Worm (Caenorhabditis elegans) whole organism, L1 larva: ENCODE results near the gene clh-2.

Experiments used
- aly-2 ChIP-seq: fragments of 150-350 bp; optimal IDR thresholded peaks from 2 replicates; lab custom pipeline; 2014; ENCODE audit warnings: missing biosample characterization, missing genetic modification characterization
- ces-1 ChIP-seq: fragments of 150-350 bp; optimal IDR thresholded peaks from 2 replicates; lab custom pipeline; 2014; ENCODE audit warnings: missing biosample characterization, missing genetic modification reagents, missing genetic modification characterization
- dsc-1 ChIP-seq: sonication (generic microtip); optimal IDR thresholded peaks from 2 replicates; lab custom pipeline; 2016; ENCODE audit warnings: mild to moderate bottlenecking, missing genetic modification characterization, missing compliant biosample characterization
- egl-27 ChIP-seq, 2 experiments: fragments of 150-350 bp in 1 of 2; sonication (generic microtip); optimal IDR thresholded peaks; 3 replicates each; lab custom pipeline; 2017 to 2018; ENCODE audit warnings: missing biosample characterization in 2 of 2, missing genetic modification characterization in 2 of 2, missing genetic modification reagents in 2 of 2
- elt-3 ChIP-seq, 6 experiments: fragments of 150-350 bp in 1 of 6; sonication (generic microtip); optimal IDR thresholded peaks; 2 replicates each; lab custom pipeline; 2017 to 2018; ENCODE audit warnings: missing biosample characterization in 6 of 6, missing genetic modification characterization in 6 of 6, inconsistent platforms in 1 of 6
- grh-1 ChIP-seq: fragments of 200-800 bp; sonication (Bioruptor generic); IDR thresholded peaks from 2 replicates; pipeline ENCODE4 v1.3.6; 2022; ENCODE audit warnings: missing genetic modification reagents, missing genetic modification characterization, missing compliant biosample characterization
- mef-2 ChIP-seq: fragments of 150-350 bp; optimal IDR thresholded peaks from 2 replicates; lab custom pipeline; 2014; ENCODE audit warnings: missing biosample characterization, missing genetic modification characterization
- nhr-19 ChIP-seq: fragments of 200-800 bp; sonication (Bioruptor generic); conservative IDR thresholded peaks from 2 replicates; pipeline ENCODE4 v1.3.6; 2022; ENCODE audit warnings: missing genetic modification characterization, missing compliant biosample characterization
- nhr-84 ChIP-seq: sonication (generic microtip); optimal IDR thresholded peaks from 2 replicates; lab custom pipeline; 2017; ENCODE audit warnings: missing biosample characterization, missing genetic modification characterization
- pqm-1 ChIP-seq: sonication (generic microtip); optimal IDR thresholded peaks from 3 replicates; lab custom pipeline; 2017; ENCODE audit warnings: missing biosample characterization, missing genetic modification characterization
- sox-4 ChIP-seq: sonication (generic microtip); optimal IDR thresholded peaks from 2 replicates; lab custom pipeline; 2016; ENCODE audit warnings: missing genetic modification characterization, missing compliant biosample characterization
- tbx-2 ChIP-seq: sonication (generic microtip); optimal IDR thresholded peaks from 2 replicates; lab custom pipeline; 2016; ENCODE audit warnings: missing genetic modification characterization, missing compliant biosample characterization
- unc-130 ChIP-seq: fragments of 150-350 bp; optimal IDR thresholded peaks from 2 replicates; lab custom pipeline; 2017; ENCODE audit warnings: missing biosample characterization, missing genetic modification characterization, inconsistent platforms
- ztf-11 ChIP-seq, 2 experiments: sonication (generic microtip); optimal IDR thresholded peaks; 2 replicates each; lab custom pipeline; 2016 to 2017; ENCODE audit warnings: missing genetic modification characterization in 2 of 2, missing biosample characterization in 1 of 2, missing compliant biosample characterization in 1 of 2

DNA sequence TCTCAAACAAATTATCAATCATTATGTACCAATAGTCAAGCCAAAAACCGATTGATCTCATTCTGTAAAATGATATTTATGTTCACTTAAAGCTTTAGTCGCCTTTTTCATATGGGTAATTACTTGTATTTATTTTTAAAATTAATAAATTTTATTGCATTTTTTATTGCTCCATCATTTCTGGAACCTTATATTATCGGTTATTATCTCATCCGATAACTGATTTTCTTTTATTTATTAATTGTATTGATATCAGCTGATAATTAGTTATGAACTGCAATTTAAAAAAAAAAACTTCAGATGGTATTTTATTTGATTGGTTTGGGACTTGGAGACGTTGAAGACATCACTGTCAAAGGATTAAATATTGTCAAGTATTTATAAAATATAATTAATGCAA, 1.8 kb upstream of the clh-2 start, which contains the start of gene dph-5:
- TF ChIP-seq mef-2 (tag; lab: Kevin White, UChicago) (no peak), egl-27 (tag; optimal IDR thresholded peaks at IDR 0.05; lab: Kevin White, UChicago) (no peak), aly-2 (no peak), nhr-84 (tag; lab: Kevin White, UChicago) (no peak), nhr-19 (no peak), ztf-11 (tag; optimal IDR thresholded peaks at IDR 0.05; lab: Kevin White, UChicago) (no peak), pqm-1 (no peak), unc-130 (tag; lab: Kevin White, UChicago) (no peak), tbx-2 (tag; lab: Kevin White, UChicago) (no peak), elt-3 (tag; optimal IDR thresholded peaks at IDR 0.05; lab: Kevin White, UChicago) (no peak), ces-1 (GFP tag; lab: Kevin White, UChicago) (no peak), grh-1 (GFP tag; lab: Robert Waterston, UW) (no peak), dsc-1 (tag; lab: Kevin White, UChicago) (no peak), sox-4 (tag; lab: Kevin White, UChicago) (no peak)
